Fruit fly (Drosophila melanogaster) whole organism, embryonic: ENCODE data around the gene CG3632.

Experiments used
- Asciz ChIP-seq: fragments of 200-800 bp; sonication (Bioruptor generic); optimal IDR thresholded peaks from 2 replicates; lab custom pipeline; 2017; ENCODE audit warnings: missing biosample characterization, mild to moderate bottlenecking, missing genetic modification characterization, missing genetic modification reagents
- Atf3 ChIP-seq: fragments of 200-800 bp; sonication (Bioruptor generic); optimal IDR thresholded peaks from 3 replicates; lab custom pipeline; 2016; ENCODE audit warnings: missing biosample characterization, missing genetic modification characterization
- Awh ChIP-seq: fragments of 200-800 bp; sonication (Bioruptor generic); IDR thresholded peaks from 2 replicates; pipeline ENCODE4, ENCODE4 v1.3.6; 2022; ENCODE audit warnings: missing biosample characterization, missing genetic modification characterization
- CG10321 ChIP-seq: fragments of 200-800 bp; sonication (Bioruptor generic); IDR thresholded peaks from 2 replicates; pipeline ENCODE4 v1.3.6; 2022; ENCODE audit warnings: missing biosample characterization, missing genetic modification characterization
- CG10366 ChIP-seq: fragments of 200-800 bp; sonication (Bioruptor generic); IDR thresholded peaks from 2 replicates; pipeline ENCODE4 v1.3.6; 2022; ENCODE audit warnings: missing biosample characterization, missing genetic modification characterization
- CG10543 ChIP-seq: fragments of 200-800 bp; sonication (Bioruptor generic); optimal IDR thresholded peaks from 3 replicates; lab custom pipeline; 2017; ENCODE audit warnings: missing biosample characterization, mild to moderate bottlenecking, missing genetic modification characterization, moderate library complexity
- CG11456 ChIP-seq: fragments of 200-800 bp; sonication (Bioruptor generic); IDR thresholded peaks from 3 replicates; pipeline ENCODE4 v1.3.6; 2022; ENCODE audit warnings: missing biosample characterization, missing genetic modification characterization
- CG1233 ChIP-seq: fragments of 200-800 bp; sonication (Bioruptor generic); optimal IDR thresholded peaks from 4 replicates; lab custom pipeline; 2018; ENCODE audit warnings: missing biosample characterization, mild to moderate bottlenecking, missing genetic modification characterization
- CG15479 ChIP-seq: fragments of 200-800 bp; sonication (Bioruptor generic); optimal IDR thresholded peaks from 3 replicates; lab custom pipeline; 2019; ENCODE audit warnings: missing biosample characterization, mild to moderate bottlenecking, missing genetic modification characterization, moderate library complexity
- CG18011 ChIP-seq: fragments of 200-800 bp; sonication (Bioruptor generic); optimal IDR thresholded peaks from 2 replicates; lab custom pipeline; 2017; ENCODE audit warnings: missing biosample characterization, missing genetic modification characterization, mild to moderate bottlenecking, moderate library complexity, missing genotype
- CG2120 ChIP-seq: fragments of 200-800 bp; sonication (Bioruptor generic); optimal IDR thresholded peaks from 3 replicates; lab custom pipeline; 2016; ENCODE audit warnings: missing biosample characterization, missing genetic modification characterization
- CG2202 ChIP-seq: fragments of 200-800 bp; sonication (Bioruptor generic); optimal IDR thresholded peaks from 2 replicates; lab custom pipeline; 2018; ENCODE audit warnings: missing biosample characterization, mild to moderate bottlenecking, missing genetic modification characterization
- CG4617 ChIP-seq: fragments of 200-800 bp; sonication (Bioruptor generic); optimal IDR thresholded peaks from 3 replicates; lab custom pipeline; 2016; ENCODE audit warnings: missing biosample characterization, missing genetic modification characterization, borderline replicate concordance
- CG6272 ChIP-seq: fragments of 200-800 bp; sonication (Bioruptor generic); IDR thresholded peaks from 2 replicates; pipeline ENCODE4 v1.3.6; 2022; ENCODE audit warnings: missing biosample characterization, missing genetic modification characterization
- CG7357 ChIP-seq: fragments of 200-800 bp; sonication (Bioruptor generic); IDR thresholded peaks from 3 replicates; pipeline ENCODE4 v1.3.6; 2022; ENCODE audit warnings: missing biosample characterization, missing genetic modification characterization
- CG7556 ChIP-seq: fragments of 200-800 bp; sonication (Bioruptor generic); optimal IDR thresholded peaks from 2 replicates; lab custom pipeline; 2017; ENCODE audit warnings: missing biosample characterization, mild to moderate bottlenecking, missing genetic modification characterization
- CG8478 ChIP-seq: fragments of >200 bp; optimal IDR thresholded peaks from 2 replicates; lab custom pipeline; 2018
- CG8924 ChIP-seq: fragments of 200-800 bp; optimal IDR thresholded peaks from 3 replicates; lab custom pipeline; 2019; ENCODE audit warnings: missing biosample characterization, mild to moderate bottlenecking, missing genetic modification characterization, moderate library complexity
- Dad ChIP-seq: fragments of 200-800 bp; sonication (Bioruptor generic); optimal IDR thresholded peaks from 3 replicates; lab custom pipeline; 2016; ENCODE audit warnings: missing biosample characterization, missing genetic modification characterization
- Dip2 ChIP-seq: fragments of 200-800 bp; sonication (Bioruptor generic); IDR thresholded peaks from 2 replicates; pipeline ENCODE4 v1.3.6; 2022; ENCODE audit warnings: missing biosample characterization, missing genetic modification characterization
- E2f1 ChIP-seq: fragments of 200-800 bp; sonication (Bioruptor generic); IDR thresholded peaks from 2 replicates; pipeline ENCODE4 v1.3.6; 2022; ENCODE audit warnings: missing biosample characterization, missing genetic modification characterization
- HLH4C ChIP-seq: fragments of 200-800 bp; sonication (Bioruptor generic); IDR thresholded peaks from 3 replicates; pipeline ENCODE4 v1.3.6; 2022; ENCODE audit warnings: missing biosample characterization, missing genetic modification characterization; ENCODE audit not compliant: partially characterized antibody
- Hey ChIP-seq: fragments of 200-800 bp; sonication (Bioruptor generic); optimal IDR thresholded peaks from 3 replicates; lab custom pipeline; 2018; ENCODE audit warnings: missing biosample characterization, mild to moderate bottlenecking, missing genetic modification characterization
- Hr51 ChIP-seq, 2 experiments: fragments of 200-800 bp; sonication (Bioruptor generic); optimal IDR thresholded peaks; 2 replicates in 1 of 2; 3 replicates in 1 of 2; lab custom pipeline; 2016 to 2018; ENCODE audit warnings: missing biosample characterization in 2 of 2, missing genetic modification characterization in 2 of 2, mild to moderate bottlenecking in 1 of 2, moderate library complexity in 1 of 2
- Neu2 ChIP-seq: fragments of 200-800 bp; sonication (Bioruptor generic); optimal IDR thresholded peaks from 3 replicates; lab custom pipeline; 2016; ENCODE audit warnings: missing biosample characterization, missing genetic modification characterization, borderline replicate concordance
- Scr ChIP-seq: fragments of 200-800 bp; sonication (Bioruptor generic); IDR thresholded peaks from 2 replicates; pipeline ENCODE4 v1.3.6; 2022; ENCODE audit warnings: missing biosample characterization, missing genetic modification characterization; ENCODE audit not compliant: partially characterized antibody
- aop ChIP-seq: fragments of 200-800 bp; sonication (Bioruptor generic); IDR thresholded peaks from 2 replicates; pipeline ENCODE4 v1.3.6; 2022; ENCODE audit warnings: missing biosample characterization, missing genetic modification characterization
- cato ChIP-seq: fragments of 200-800 bp; sonication (Bioruptor generic); optimal IDR thresholded peaks from 2 replicates; lab custom pipeline; 2016; ENCODE audit warnings: missing biosample characterization, missing genetic modification characterization, borderline replicate concordance
- cg ChIP-seq: fragments of 200-800 bp; sonication (Bioruptor generic); optimal IDR thresholded peaks from 3 replicates; lab custom pipeline; 2019; ENCODE audit warnings: missing biosample characterization, mild to moderate bottlenecking, missing genetic modification characterization, moderate library complexity
- chinmo ChIP-seq: fragments of 200-800 bp; sonication (Bioruptor generic); IDR thresholded peaks from 4 replicates; pipeline ENCODE4 v1.3.6; 2022; ENCODE audit warnings: missing biosample characterization, missing genetic modification characterization; ENCODE audit not compliant: partially characterized antibody
- crol ChIP-seq: fragments of 200-800 bp; sonication (Bioruptor generic); IDR thresholded peaks from 2 replicates; pipeline ENCODE4 v1.3.6; 2022; ENCODE audit warnings: missing biosample characterization, missing genetic modification characterization
- da ChIP-seq: fragments of 200-800 bp; sonication (Bioruptor generic); optimal IDR thresholded peaks from 2 replicates; lab custom pipeline; 2016; ENCODE audit warnings: missing biosample characterization, missing genetic modification characterization
- dati ChIP-seq: fragments of 200-800 bp; sonication (Bioruptor generic); IDR thresholded peaks from 2 replicates; pipeline ENCODE4 v1.3.6; 2022; ENCODE audit warnings: missing biosample characterization, missing genetic modification characterization
- fd96Cb ChIP-seq: fragments of 200-800 bp; sonication (Bioruptor generic); optimal IDR thresholded peaks from 2 replicates; lab custom pipeline; 2018; ENCODE audit warnings: missing biosample characterization, mild to moderate bottlenecking, missing genetic modification characterization, moderate library complexity
- ham ChIP-seq: fragments of 200-800 bp; sonication (Bioruptor generic); IDR thresholded peaks from 2 replicates; pipeline ENCODE4 v1.3.6; 2022; ENCODE audit warnings: missing biosample characterization, missing genetic modification characterization
- lbe ChIP-seq: fragments of 200-800 bp; sonication (Bioruptor generic); optimal IDR thresholded peaks from 2 replicates; lab custom pipeline; 2016; ENCODE audit warnings: missing biosample characterization, mild to moderate bottlenecking, missing genetic modification characterization
- lilli ChIP-seq: fragments of 200-800 bp; sonication (Bioruptor generic); optimal IDR thresholded peaks from 3 replicates; lab custom pipeline; 2016; ENCODE audit warnings: missing biosample characterization, missing genetic modification characterization
- lola ChIP-seq, 3 experiments: fragments of >200 bp in 2 of 3; fragments of 200-800 bp in 1 of 3; sonication (Bioruptor generic) in 1 of 3; optimal IDR thresholded peaks; 2 replicates each; lab custom pipeline; 2017 to 2019; ENCODE audit warnings: missing biosample characterization in 3 of 3, missing genetic modification characterization in 3 of 3, mild to moderate bottlenecking in 1 of 3, moderate library complexity in 1 of 3
- pan ChIP-seq, 4 experiments: fragments of >200 bp in 3 of 4; fragments of 200-800 bp in 1 of 4; sonication (Bioruptor generic) in 1 of 4; optimal IDR thresholded peaks in 3 of 4; IDR thresholded peaks in 1 of 4; 2 replicates each; pipeline versions ENCODE4 v1.3.6 to Lab custom; 2017 to 2022; ENCODE audit warnings: missing biosample characterization in 2 of 4, missing genetic modification characterization in 2 of 4, mixed read lengths in 1 of 4
- repo ChIP-seq: fragments of 200-800 bp; sonication (Bioruptor generic); optimal IDR thresholded peaks from 2 replicates; lab custom pipeline; 2016; ENCODE audit warnings: missing biosample characterization, missing genetic modification characterization
- run ChIP-seq: fragments of 200-800 bp; sonication (Bioruptor generic); optimal IDR thresholded peaks from 3 replicates; lab custom pipeline; 2018; ENCODE audit warnings: missing biosample characterization, mild to moderate bottlenecking, missing genetic modification characterization
- sc ChIP-seq, 3 experiments: fragments of >200 bp in 2 of 3; fragments of 200-800 bp in 1 of 3; sonication (Bioruptor generic) in 1 of 3; optimal IDR thresholded peaks; 2 replicates in 2 of 3; 3 replicates in 1 of 3; lab custom pipeline; 2017; ENCODE audit warnings: mild to moderate bottlenecking in 1 of 3, missing biosample characterization in 1 of 3, missing genetic modification characterization in 1 of 3, missing genetic modification reagents in 1 of 3
- so ChIP-seq: fragments of 200-800 bp; sonication (Bioruptor generic); IDR thresholded peaks from 3 replicates; pipeline ENCODE4 v1.3.6; 2022; ENCODE audit warnings: missing biosample characterization, missing genetic modification characterization
- ttk ChIP-seq: fragments of 200-800 bp; sonication (Bioruptor generic); IDR thresholded peaks from 2 replicates; pipeline ENCODE4 v2.1.2; 2022; ENCODE audit warnings: missing biosample characterization, missing genetic modification characterization
- unc-4 ChIP-seq: fragments of 200-800 bp; sonication (Bioruptor generic); IDR thresholded peaks from 2 replicates; pipeline ENCODE4 v1.3.6; 2022; ENCODE audit warnings: missing biosample characterization, missing genetic modification characterization; ENCODE audit not compliant: partially characterized antibody
- vvl ChIP-seq: fragments of 200-800 bp; sonication (Bioruptor generic); IDR thresholded peaks from 2 replicates; pipeline ENCODE4 v1.3.6; 2022; ENCODE audit warnings: missing biosample characterization, missing genetic modification characterization
- zen ChIP-seq: fragments of 200-800 bp; sonication (Bioruptor generic); optimal IDR thresholded peaks from 3 replicates; lab custom pipeline; 2018; ENCODE audit warnings: missing biosample characterization, mild to moderate bottlenecking, missing genetic modification characterization, moderate library complexity

CG3632 gene

dm6 chrX:16333434-16334141, 37.1 kb downstream of the CG3632 start, which contains the start of the genes CG9921 and Dsp1 (continued):
- no peak for TF ChIP-seq CG11456 (GFP tag; lab: Robert Waterston, UW)
- TF ChIP-seq run (tag; lab: Kevin White, UChicago): no peak
- TF ChIP-seq Awh (GFP tag; lab: Robert Waterston, UW): no peak
- TF ChIP-seq cg (GFP tag; lab: Kevin White, UChicago): peak; percentile 97
- peak; percentile 95 for TF ChIP-seq chinmo
- no peak for TF ChIP-seq CG2120 (GFP tag; lab: Kevin White, UChicago)
- no peak for TF ChIP-seq lbe
- TF ChIP-seq CG15479 (GFP tag; lab: Kevin White, UChicago): peak; percentile 95
- TF ChIP-seq zen (tag; lab: Kevin White, UChicago): no peak
- peak; percentile 15; the same call in 1 of the 3 replicates for TF ChIP-seq so (GFP tag; lab: Robert Waterston, UW)
- no peak for TF ChIP-seq CG6272 (GFP tag; lab: Robert Waterston, UW)
- no peak for TF ChIP-seq CG7357 (GFP tag; lab: Robert Waterston, UW)
- no peak for TF ChIP-seq sc (optimal IDR thresholded peaks at IDR 0.05; lab: Kevin White, UChicago)
- TF ChIP-seq sc (GFP tag; optimal IDR thresholded peaks at IDR 0.05; lab: Kevin White, UChicago): no peak
- TF ChIP-seq CG10366: no peak
- peak; percentile 33; the same call in 1 of the 2 replicates for TF ChIP-seq Scr (GFP tag; lab: Robert Waterston, UW)
- no peak for TF ChIP-seq Dip2 (GFP tag; lab: Robert Waterston, UW)
- no peak for TF ChIP-seq Dad
- TF ChIP-seq CG7556: no peak
- TF ChIP-seq cato (GFP tag; lab: Kevin White, UChicago): no peak
- TF ChIP-seq Asciz (GFP tag; lab: Kevin White, UChicago): peak; percentile 18
- TF ChIP-seq, all 482 proteins: peak for 81

- 0 out of 4 replicates have a peak, but pooled peaks have one; percentile 6 for TF ChIP-seq chinmo
- no peak for TF ChIP-seq vvl (GFP tag; lab: Robert Waterston, UW)
- TF ChIP-seq Hr51 (GFP tag; optimal IDR thresholded peaks at IDR 0.05; lab: Kevin White, UChicago): no peak
- TF ChIP-seq CG2202 (tag; lab: Kevin White, UChicago): no peak
- no peak for TF ChIP-seq dati (GFP tag; lab: Robert Waterston, UW)
- TF ChIP-seq lilli: no peak
- TF ChIP-seq CG4617 (GFP tag; lab: Kevin White, UChicago): no peak
- no peak for TF ChIP-seq aop (GFP tag; lab: Robert Waterston, UW)
- no peak for TF ChIP-seq repo
- TF ChIP-seq da: no peak
- TF ChIP-seq crol (GFP tag; lab: Robert Waterston, UW): no peak
- TF ChIP-seq fd96Cb (tag; lab: Kevin White, UChicago): no peak
- TF ChIP-seq lola (GFP tag; optimal IDR thresholded peaks at IDR 0.05; lab: Kevin White, UChicago): peak in 1 of 3 experiments; percentile 43
- TF ChIP-seq pan (optimal IDR thresholded peaks at IDR 0.05; lab: Kevin White, UChicago): no peak
- TF ChIP-seq pan (GFP tag; optimal IDR thresholded peaks at IDR 0.05 in 1 of 2, IDR thresholded peaks at IDR 0.05 in 1 of 2): no peak
- TF ChIP-seq CG8924: peak; percentile 50
- TF ChIP-seq ttk (GFP tag; lab: Robert Waterston, UW): no peak
- no peak for TF ChIP-seq CG18011 (GFP tag; lab: Kevin White, UChicago)
- no peak for TF ChIP-seq Hey
- no peak for TF ChIP-seq CG10543 (GFP tag; lab: Kevin White, UChicago)
- no peak for TF ChIP-seq ham (GFP tag; lab: Robert Waterston, UW)
- TF ChIP-seq CG1233 (GFP tag; lab: Kevin White, UChicago): no peak
- no peak for TF ChIP-seq Neu2 (GFP tag; lab: Kevin White, UChicago)
- no peak for TF ChIP-seq HLH4C (GFP tag; lab: Robert Waterston, UW)
- no peak for TF ChIP-seq CG10321 (GFP tag; lab: Robert Waterston, UW)
- peak; percentile 41; the same call in 1 of the 2 replicates for TF ChIP-seq E2f1 (GFP tag; lab: Robert Waterston, UW)
- no peak for TF ChIP-seq Atf3
- no peak for TF ChIP-seq unc-4 (GFP tag; lab: Robert Waterston, UW)
- no peak for TF ChIP-seq CG8478 (lab: Kevin White, UChicago)
Observed at dm6 chrX:16334251-16334860, 37.9 kb downstream of the CG3632 start.
